Worm (Caenorhabditis elegans) whole organism, young adult: ENCODE measurements around the gene emb-1.

Source experiments
- D2030.7 ChIP-seq: fragments of 200-800 bp; sonication (Bioruptor generic); IDR thresholded peaks from 2 replicates; pipeline ENCODE4 v1.3.6; 2022; ENCODE audit warnings: missing genetic modification reagents, missing genetic modification characterization, missing compliant biosample characterization
- F23B12.7 ChIP-seq: sonication (generic microtip); optimal IDR thresholded peaks from 2 replicates; lab custom pipeline; 2017; ENCODE audit warnings: missing genetic modification characterization, mild to moderate bottlenecking, missing compliant biosample characterization, antibody characterized with exemption, moderate library complexity; ENCODE audit not compliant: insufficient read depth
- F33H1.4 ChIP-seq: fragments of 200-800 bp; sonication (Bioruptor generic); IDR thresholded peaks from 2 replicates; pipeline ENCODE4 v1.3.6; 2022; ENCODE audit warnings: missing genetic modification reagents, missing genetic modification characterization, missing compliant biosample characterization
- F39B2.1 ChIP-seq: fragments of 200-800 bp; sonication (Bioruptor generic); IDR thresholded peaks from 2 replicates; pipeline ENCODE4 v1.3.6; 2022; ENCODE audit warnings: missing genetic modification reagents, missing genetic modification characterization, missing compliant biosample characterization
- F49E8.2 ChIP-seq: sonication (generic microtip); optimal IDR thresholded peaks from 3 replicates; lab custom pipeline; 2017; ENCODE audit warnings: missing genetic modification characterization, mild to moderate bottlenecking, missing compliant biosample characterization, antibody characterized with exemption, moderate library complexity; ENCODE audit not compliant: insufficient read depth
- F57C9.4 ChIP-seq: sonication (generic microtip); optimal IDR thresholded peaks from 2 replicates; lab custom pipeline; 2017; ENCODE audit warnings: mild to moderate bottlenecking, missing genetic modification characterization, missing compliant biosample characterization
- K12H6.12 ChIP-seq: fragments of 200-800 bp; sonication (Bioruptor generic); optimal IDR thresholded peaks from 2 replicates; lab custom pipeline; 2018; ENCODE audit warnings: mild to moderate bottlenecking, missing genetic modification characterization, missing compliant biosample characterization
- T07F8.4 ChIP-seq: sonication (generic microtip); optimal IDR thresholded peaks from 2 replicates; lab custom pipeline; 2016; ENCODE audit warnings: mild to moderate bottlenecking, missing genetic modification characterization, moderate library complexity, missing compliant biosample characterization
- T26A5.8 ChIP-seq: sonication (generic microtip); optimal IDR thresholded peaks from 2 replicates; lab custom pipeline; 2016; ENCODE audit warnings: missing genetic modification characterization, missing compliant biosample characterization
- Y53G8AR.9 ChIP-seq: fragments of 200-800 bp; sonication (Bioruptor generic); conservative IDR thresholded peaks from 2 replicates; pipeline ENCODE4 v1.3.6; 2022; ENCODE audit warnings: missing genetic modification reagents, missing genetic modification characterization, missing compliant biosample characterization
- Y56A3A.18 ChIP-seq: fragments of 200-800 bp; sonication (Bioruptor generic); IDR thresholded peaks from 2 replicates; pipeline ENCODE4 v1.3.6; 2022; ENCODE audit warnings: missing genetic modification reagents, missing genetic modification characterization, missing compliant biosample characterization
- Y79H2A.3 ChIP-seq: fragments of 200-800 bp; sonication (Bioruptor generic); conservative IDR thresholded peaks from 2 replicates; pipeline ENCODE4 v1.3.6; 2022; ENCODE audit warnings: missing genetic modification reagents, missing genetic modification characterization, missing compliant biosample characterization
- akir-1 ChIP-seq: fragments of 200-800 bp; sonication (Bioruptor generic); optimal IDR thresholded peaks from 2 replicates; lab custom pipeline; 2018; ENCODE audit warnings: mild to moderate bottlenecking, missing genetic modification characterization, moderate library complexity, missing compliant biosample characterization
- attf-5 ChIP-seq: fragments of 200-800 bp; sonication (Bioruptor generic); optimal IDR thresholded peaks from 2 replicates; lab custom pipeline; 2018; ENCODE audit warnings: mild to moderate bottlenecking, missing genetic modification characterization, missing compliant biosample characterization
- ceh-58 ChIP-seq: fragments of 200-800 bp; sonication (Bioruptor generic); IDR thresholded peaks from 2 replicates; pipeline ENCODE4 v1.3.6; 2022; ENCODE audit warnings: missing genetic modification characterization, missing compliant biosample characterization
- ceh-79 ChIP-seq: sonication (generic microtip); optimal IDR thresholded peaks from 2 replicates; lab custom pipeline; 2017; ENCODE audit warnings: mild to moderate bottlenecking, missing genetic modification characterization, missing compliant biosample characterization
- ceh-91 ChIP-seq: fragments of 200-800 bp; sonication (Bioruptor generic); IDR thresholded peaks from 2 replicates; pipeline ENCODE4 v1.3.6; 2022; ENCODE audit warnings: missing genetic modification reagents, missing genetic modification characterization, missing compliant biosample characterization
- chd-7 ChIP-seq: sonication (generic microtip); optimal IDR thresholded peaks from 2 replicates; lab custom pipeline; 2016; ENCODE audit warnings: mild to moderate bottlenecking, missing genetic modification characterization, moderate library complexity, missing compliant biosample characterization
- egl-44 ChIP-seq: fragments of 200-800 bp; sonication (Bioruptor generic); IDR thresholded peaks from 2 replicates; pipeline ENCODE4 v1.3.6; 2022; ENCODE audit warnings: missing genetic modification reagents, missing genetic modification characterization, missing compliant biosample characterization
- fkh-3 ChIP-seq: sonication (generic microtip); optimal IDR thresholded peaks from 2 replicates; lab custom pipeline; 2016; ENCODE audit warnings: mild to moderate bottlenecking, missing genetic modification characterization, missing compliant biosample characterization
- hlh-26 ChIP-seq: fragments of 200-800 bp; sonication (Bioruptor generic); conservative IDR thresholded peaks from 2 replicates; pipeline ENCODE4 v1.3.6; 2022; ENCODE audit warnings: missing genetic modification reagents, missing genetic modification characterization, missing compliant biosample characterization
- hrde-1 ChIP-seq: sonication (generic microtip); optimal IDR thresholded peaks from 2 replicates; lab custom pipeline; 2016; ENCODE audit warnings: missing genetic modification characterization, mild to moderate bottlenecking, missing compliant biosample characterization, moderate library complexity, missing genotype, missing genetic modification reagents, borderline replicate concordance
- let-526 ChIP-seq: fragments of 200-800 bp; sonication (Bioruptor generic); IDR thresholded peaks from 2 replicates; pipeline ENCODE4 v1.3.6; 2022; ENCODE audit warnings: missing genetic modification reagents, missing genetic modification characterization, missing compliant biosample characterization
- let-607 ChIP-seq, 2 experiments: fragments of 200-800 bp in 1 of 2; sonication (Bioruptor generic) in 1 of 2; sonication (generic microtip) in 1 of 2; optimal IDR thresholded peaks; 2 replicates each; lab custom pipeline; 2016 to 2018; ENCODE audit warnings: mild to moderate bottlenecking in 2 of 2, missing compliant biosample characterization in 2 of 2, missing genetic modification characterization in 2 of 2, moderate library complexity in 2 of 2, missing genotype in 1 of 2
- lsl-1 ChIP-seq: fragments of 200-800 bp; sonication (Bioruptor generic); optimal IDR thresholded peaks from 2 replicates; lab custom pipeline; 2018; ENCODE audit warnings: mild to moderate bottlenecking, missing genetic modification characterization, moderate library complexity, missing compliant biosample characterization
- madf-10 ChIP-seq: sonication (generic microtip); optimal IDR thresholded peaks from 2 replicates; lab custom pipeline; 2016; ENCODE audit warnings: mild to moderate bottlenecking, missing genetic modification characterization, missing compliant biosample characterization
- madf-3 ChIP-seq: fragments of 200-800 bp; sonication (Bioruptor generic); IDR thresholded peaks from 2 replicates; pipeline ENCODE4 v1.3.6; 2022; ENCODE audit warnings: missing genetic modification reagents, missing genetic modification characterization, missing compliant biosample characterization
- mcd-1 ChIP-seq: fragments of 200-800 bp; sonication (Bioruptor generic); IDR thresholded peaks from 2 replicates; pipeline ENCODE4 v1.3.6; 2022; ENCODE audit warnings: missing genetic modification reagents, missing genetic modification characterization, missing compliant biosample characterization
- mel-28 ChIP-seq: sonication (generic microtip); optimal IDR thresholded peaks from 2 replicates; lab custom pipeline; 2016; ENCODE audit warnings: borderline replicate concordance, mild to moderate bottlenecking, missing genetic modification characterization, missing compliant biosample characterization
- mes-4 ChIP-seq: sonication (generic microtip); optimal IDR thresholded peaks from 2 replicates; lab custom pipeline; 2016; ENCODE audit warnings: missing genotype, missing genetic modification characterization, missing compliant biosample characterization
- nfya-1 ChIP-seq: sonication (generic microtip); optimal IDR thresholded peaks from 2 replicates; lab custom pipeline; 2017; ENCODE audit warnings: antibody characterized with exemption, missing compliant biosample characterization, missing genetic modification characterization, borderline replicate concordance; ENCODE audit not compliant: insufficient read depth
- nhr-120 ChIP-seq: fragments of 200-800 bp; sonication (Bioruptor generic); IDR thresholded peaks from 2 replicates; pipeline ENCODE4 v1.3.6; 2022; ENCODE audit warnings: missing genetic modification characterization, missing compliant biosample characterization
- pbrm-1 ChIP-seq: fragments of 200-800 bp; sonication (Bioruptor generic); IDR thresholded peaks from 2 replicates; pipeline ENCODE4 v1.3.6; 2022; ENCODE audit warnings: missing genetic modification reagents, missing genetic modification characterization, missing compliant biosample characterization
- pha-4 ChIP-seq: fragments of 150-350 bp; sonication (generic microtip); optimal IDR thresholded peaks from 2 replicates; lab custom pipeline; 2014; ENCODE audit warnings: missing biosample characterization, missing genetic modification reagents, missing genetic modification characterization
- sdz-38 ChIP-seq: sonication (generic microtip); optimal IDR thresholded peaks from 2 replicates; lab custom pipeline; 2016; ENCODE audit warnings: missing genotype, missing genetic modification characterization, missing compliant biosample characterization
- sea-2 ChIP-seq: fragments of 200-800 bp; sonication (Bioruptor generic); IDR thresholded peaks from 2 replicates; pipeline ENCODE4 v1.3.6; 2022; ENCODE audit warnings: missing genetic modification characterization, missing compliant biosample characterization
- snpc-4 ChIP-seq, 5 experiments: fragments of 150-350 bp in 1 of 5; sonication (generic microtip) in 4 of 5; optimal IDR thresholded peaks; 2 replicates each; lab custom pipeline; 2014 to 2018; ENCODE audit warnings: missing genetic modification characterization in 5 of 5, missing biosample characterization in 3 of 5, antibody characterized with exemption in 2 of 5, mild to moderate bottlenecking in 2 of 5, missing compliant biosample characterization in 2 of 5, missing genotype in 2 of 5, moderate library complexity in 2 of 5, missing genetic modification reagents in 1 of 5
- tbp1 ChIP-seq: fragments of 200-800 bp; sonication (Bioruptor generic); optimal IDR thresholded peaks from 2 replicates; lab custom pipeline; 2018; ENCODE audit warnings: mild to moderate bottlenecking, missing genetic modification characterization, missing compliant biosample characterization
- tlf-1 ChIP-seq: fragments of 200-800 bp; sonication (Bioruptor generic); optimal IDR thresholded peaks from 2 replicates; lab custom pipeline; 2018; ENCODE audit warnings: mild to moderate bottlenecking, missing genetic modification characterization, missing compliant biosample characterization
- unc-62 ChIP-seq: fragments of 150-350 bp; optimal IDR thresholded peaks from 2 replicates; lab custom pipeline; 2014; ENCODE audit warnings: missing biosample characterization, missing genetic modification reagents, missing genetic modification characterization
- xnd-1 ChIP-seq: sonication (generic microtip); optimal IDR thresholded peaks from 2 replicates; lab custom pipeline; 2016; ENCODE audit warnings: missing genotype, missing genetic modification reagents, missing genetic modification characterization, missing compliant biosample characterization
- ztf-6 ChIP-seq: fragments of 200-800 bp; sonication (Bioruptor generic); IDR thresholded peaks from 2 replicates; pipeline ENCODE4 v1.3.6; 2022; ENCODE audit warnings: missing genetic modification reagents, missing genetic modification characterization, missing compliant biosample characterization

The emb-1 gene

DNA sequence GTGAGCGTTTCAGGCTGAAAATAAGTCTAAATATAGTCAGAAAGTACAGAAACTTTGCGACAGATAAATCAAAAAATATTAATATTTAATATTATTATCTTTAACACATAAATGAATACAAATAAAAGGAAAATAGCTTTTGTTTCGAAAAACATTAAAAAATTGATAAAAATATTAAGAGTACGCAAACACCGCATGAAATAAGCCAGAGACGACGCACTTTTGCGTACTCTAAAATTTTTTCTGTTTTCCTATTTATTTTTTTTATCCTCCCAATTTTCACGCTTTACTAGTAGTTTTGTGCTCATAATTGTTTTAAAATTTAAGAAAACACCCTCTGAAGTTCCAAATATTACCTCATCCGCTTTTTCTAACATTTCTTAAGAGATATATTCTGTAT, 20.1 kb upstream of the emb-1 start, which contains the start of the genes rbm-42 and grwd-1:
rbm-42 (minus strand) TSS at position 93 of the 400 bp plus-strand sequence.
grwd-1 (plus strand) TSS at position 328 of the 400 bp plus-strand sequence.
- TF ChIP-seq nhr-120 = no peak
- TF ChIP-seq F39B2.1 (GFP tag; lab: Robert Waterston, UW) = no peak
- TF ChIP-seq sdz-38 (tag; lab: Kevin White, UChicago) = no peak
- peak; percentile 42 for TF ChIP-seq attf-5 (GFP tag; lab: Kevin White, UChicago)
- peak; percentile 58 for TF ChIP-seq snpc-4 (GFP tag; optimal IDR thresholded peaks at IDR 0.05; lab: Kevin White, UChicago)
- no peak for TF ChIP-seq snpc-4 (tag; optimal IDR thresholded peaks at IDR 0.05; lab: Kevin White, UChicago)
- TF ChIP-seq F49E8.2 = no peak
- TF ChIP-seq D2030.7 (GFP tag; lab: Robert Waterston, UW) = no peak
- no peak for TF ChIP-seq T07F8.4 (tag; lab: Kevin White, UChicago)
- TF ChIP-seq hlh-26 (GFP tag; lab: Robert Waterston, UW) = no peak
- no peak for TF ChIP-seq sea-2 (GFP tag; lab: Robert Waterston, UW)
- no peak for TF ChIP-seq pbrm-1 (GFP tag; lab: Robert Waterston, UW)
- no peak for TF ChIP-seq nfya-1 (tag; lab: Kevin White, UChicago)
- no peak for TF ChIP-seq let-526 (GFP tag; lab: Robert Waterston, UW)
- TF ChIP-seq, all 124 proteins: peak for 2

DNA sequence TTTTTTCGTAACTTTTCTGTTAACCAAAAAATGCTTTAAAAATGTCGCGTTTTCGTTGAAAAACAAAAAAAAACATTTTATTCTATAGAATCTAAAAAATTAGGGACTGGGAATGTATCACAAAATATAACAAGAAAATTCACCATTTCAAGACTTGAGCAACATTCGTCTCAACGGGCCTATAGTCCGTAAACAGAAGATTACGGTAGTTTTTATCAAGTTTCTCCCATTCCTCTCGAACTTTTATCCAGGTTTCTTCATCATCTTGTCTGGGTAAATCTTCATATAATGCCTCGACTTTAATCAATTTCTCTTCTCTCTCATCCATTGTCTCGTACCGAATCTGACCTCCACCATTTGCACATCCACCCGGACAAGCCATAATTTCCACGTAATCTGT, 17.8 kb upstream of the emb-1 start:
- TF ChIP-seq Y56A3A.18 = 0 out of 2 replicates have a peak, but pooled peaks have one; percentile 41
- TF ChIP-seq F57C9.4 (tag; lab: Kevin White, UChicago) = no peak
- TF ChIP-seq lsl-1 (GFP tag; lab: Kevin White, UChicago) = peak; percentile 2
- TF ChIP-seq F49E8.2 = peak; percentile 57
- no peak for TF ChIP-seq F33H1.4 (GFP tag; lab: Robert Waterston, UW)
- no peak for TF ChIP-seq unc-62 (GFP tag; lab: Kevin White, UChicago)
- TF ChIP-seq ceh-91 = no peak
- no peak for TF ChIP-seq let-607 (tag; optimal IDR thresholded peaks at IDR 0.05; lab: Kevin White, UChicago)
- peak; percentile 54; the same call in 1 of the 2 replicates for TF ChIP-seq Y53G8AR.9 (GFP tag; lab: Robert Waterston, UW)
- no peak for TF ChIP-seq madf-10 (tag; lab: Kevin White, UChicago)
- 0 out of 2 replicates have a peak, but pooled peaks have one; percentile 31 for TF ChIP-seq Y79H2A.3 (GFP tag; lab: Robert Waterston, UW)
- TF ChIP-seq mcd-1 (GFP tag; lab: Robert Waterston, UW) = no peak
- TF ChIP-seq pha-4 (tag; lab: Kevin White, UChicago) = no peak
- TF ChIP-seq hrde-1 (tag; lab: Kevin White, UChicago) = no peak
- no peak for TF ChIP-seq fkh-3 (tag; lab: Kevin White, UChicago)

DNA sequence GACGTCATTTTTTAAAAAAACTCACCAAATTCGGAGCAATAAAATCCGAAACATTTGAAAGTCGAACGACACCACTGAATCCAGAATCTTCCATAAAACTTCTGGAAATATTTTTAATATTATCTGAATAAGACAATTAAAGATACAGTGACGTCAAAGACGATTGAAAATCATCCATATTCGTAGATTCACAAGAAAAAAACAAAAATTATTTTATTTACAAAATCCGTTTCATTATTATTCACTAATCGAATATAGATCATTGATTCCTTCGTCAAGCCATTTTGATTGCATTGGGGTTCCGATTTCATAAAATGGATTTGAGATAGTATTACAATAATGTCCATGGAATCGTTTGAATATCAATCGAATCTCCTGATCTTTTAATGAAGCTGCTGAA, 14.6 kb upstream of the emb-1 start, which contains the start of gene oxy-4:
oxy-4 (minus strand) TSS at position 101 of the 400 bp plus-strand sequence.
- no peak for TF ChIP-seq mes-4 (tag; lab: Kevin White, UChicago)
- no peak for TF ChIP-seq akir-1 (GFP tag; lab: Kevin White, UChicago)
- no peak for TF ChIP-seq let-526 (GFP tag; lab: Robert Waterston, UW)
- TF ChIP-seq T26A5.8 (tag; lab: Kevin White, UChicago) = no peak
- TF ChIP-seq Y56A3A.18 = no peak
- TF ChIP-seq ceh-58 (GFP tag; lab: Robert Waterston, UW) = no peak
- no peak for TF ChIP-seq ztf-6
- TF ChIP-seq chd-7 (tag; lab: Kevin White, UChicago) = no peak
- no peak for TF ChIP-seq tlf-1
- TF ChIP-seq xnd-1 (tag; lab: Kevin White, UChicago) = no peak
- TF ChIP-seq F23B12.7 (tag; lab: Kevin White, UChicago) = no peak
- TF ChIP-seq egl-44 (GFP tag; lab: Robert Waterston, UW) = no peak
- TF ChIP-seq madf-3 = no peak
- TF ChIP-seq mel-28 (tag; lab: Kevin White, UChicago) = no peak
- no peak for TF ChIP-seq ceh-79 (tag; lab: Kevin White, UChicago)
- no peak for TF ChIP-seq K12H6.12
- TF ChIP-seq tbp1 (GFP tag; lab: Kevin White, UChicago) = no peak
